Worm (Caenorhabditis elegans) whole organism, early embryonic: Measurements from ENCODE around the gene spp-10.

Experiments used
- B0310.2 ChIP-seq: sonication (generic microtip); optimal IDR thresholded peaks from 2 replicates; lab custom pipeline; 2016; ENCODE audit warnings: mild to moderate bottlenecking, missing genetic modification characterization, missing compliant biosample characterization
- F13C5.2 ChIP-seq: sonication (generic microtip); optimal IDR thresholded peaks from 2 replicates; lab custom pipeline; 2017; ENCODE audit warnings: mild to moderate bottlenecking, missing genetic modification characterization, inconsistent platforms, missing compliant biosample characterization
- aly-1 ChIP-seq: sonication (generic microtip); optimal IDR thresholded peaks from 2 replicates; lab custom pipeline; 2016; ENCODE audit warnings: missing genetic modification characterization, missing compliant biosample characterization
- ama-1 ChIP-seq: fragments of 150-350 bp; optimal IDR thresholded peaks from 2 replicates; lab custom pipeline; 2014
- ceh-13 ChIP-seq: fragments of 200-800 bp; sonication (Bioruptor generic); optimal IDR thresholded peaks from 2 replicates; lab custom pipeline; 2018; ENCODE audit warnings: mild to moderate bottlenecking, missing genetic modification characterization, missing compliant biosample characterization
- ceh-36 ChIP-seq: sonication (generic microtip); optimal IDR thresholded peaks from 2 replicates; lab custom pipeline; 2016; ENCODE audit warnings: missing genetic modification characterization, inconsistent platforms, missing compliant biosample characterization
- ets-7 ChIP-seq: sonication (generic microtip); optimal IDR thresholded peaks from 2 replicates; lab custom pipeline; 2016; ENCODE audit warnings: missing genotype, missing genetic modification characterization, missing compliant biosample characterization
- flt-1 ChIP-seq: fragments of 200-800 bp; sonication (Bioruptor generic); IDR thresholded peaks from 2 replicates; pipeline ENCODE4 v1.3.6; 2022; ENCODE audit warnings: missing genetic modification characterization, missing compliant biosample characterization
- hmbx-1 ChIP-seq: sonication (generic microtip); optimal IDR thresholded peaks from 2 replicates; lab custom pipeline; 2016; ENCODE audit warnings: mild to moderate bottlenecking, missing genetic modification characterization, missing compliant biosample characterization
- hmg-4 ChIP-seq: fragments of 200-800 bp; sonication (Bioruptor generic); optimal IDR thresholded peaks from 2 replicates; lab custom pipeline; 2018; ENCODE audit warnings: mild to moderate bottlenecking, missing genetic modification characterization, missing compliant biosample characterization
- hnd-1 ChIP-seq: sonication (generic microtip); optimal IDR thresholded peaks from 2 replicates; lab custom pipeline; 2016; ENCODE audit warnings: missing genetic modification characterization, missing compliant biosample characterization
- pes-1 ChIP-seq: fragments of 200-800 bp; sonication (Bioruptor generic); IDR thresholded peaks from 2 replicates; pipeline ENCODE4 v1.3.6; 2022; ENCODE audit warnings: missing genetic modification reagents, missing genetic modification characterization, missing compliant biosample characterization
- scrt-1 ChIP-seq: fragments of 200-800 bp; sonication (Bioruptor generic); IDR thresholded peaks from 2 replicates; pipeline ENCODE4 v1.3.6; 2022; ENCODE audit warnings: missing genetic modification characterization, missing compliant biosample characterization
- sea-1 ChIP-seq: fragments of 200-800 bp; sonication (Bioruptor generic); conservative IDR thresholded peaks from 2 replicates; pipeline ENCODE4 v1.3.6; 2022; ENCODE audit warnings: missing genetic modification characterization, missing compliant biosample characterization
- tbx-11 ChIP-seq: fragments of 200-800 bp; sonication (Bioruptor generic); IDR thresholded peaks from 2 replicates; pipeline ENCODE4 v1.3.6; 2022; ENCODE audit warnings: missing genetic modification characterization, missing compliant biosample characterization
- tbx-37 ChIP-seq: fragments of 200-800 bp; sonication (Bioruptor generic); conservative IDR thresholded peaks from 2 replicates; pipeline ENCODE4 v1.3.6; 2022; ENCODE audit warnings: missing genetic modification reagents, missing genetic modification characterization, missing compliant biosample characterization
- tra-4 ChIP-seq: sonication (generic microtip); optimal IDR thresholded peaks from 2 replicates; lab custom pipeline; 2017; ENCODE audit warnings: missing genetic modification characterization, missing compliant biosample characterization

spp-10 gene

ce11 chrIV:8523981-8524380, 47.0 kb downstream of the spp-10 start:
- no peak for TF ChIP-seq pes-1
- no peak for TF ChIP-seq ama-1 (lab: Kevin White, UChicago)
- TF ChIP-seq ets-7, result no peak

- TF ChIP-seq tbx-37 (no peak), ets-7 (no peak), flt-1 (GFP tag; lab: Robert Waterston, UW) (no peak), hmbx-1 (tag; lab: Kevin White, UChicago) (no peak), tra-4 (tag; lab: Kevin White, UChicago) (no peak), aly-1 (tag; lab: Kevin White, UChicago) (no peak), ama-1 (lab: Kevin White, UChicago) (no peak), hmg-4 (GFP tag; lab: Kevin White, UChicago) (no peak), scrt-1 (GFP tag; lab: Robert Waterston, UW) (no peak), F13C5.2 (tag; lab: Kevin White, UChicago) (no peak), sea-1 (GFP tag; lab: Robert Waterston, UW) (no peak), B0310.2 (tag; lab: Kevin White, UChicago) (no peak), tbx-11 (GFP tag; lab: Robert Waterston, UW) (no peak), pes-1 (no peak), ceh-13 (no peak)
Observed at ce11 chrIV:8526050-8526449, 49.1 kb downstream of the spp-10 start.

ce11 chrIV:8526579-8526978, 49.6 kb downstream of the spp-10 start:
- no peak for TF ChIP-seq ama-1 (lab: Kevin White, UChicago)
- no peak for TF ChIP-seq hmbx-1 (tag; lab: Kevin White, UChicago)
- TF ChIP-seq ceh-36 (tag; lab: Kevin White, UChicago), result no peak
- no peak for TF ChIP-seq hnd-1 (tag; lab: Kevin White, UChicago)

ce11 chrIV:8527598-8528012, 50.6 kb downstream of the spp-10 start:
- no peak for TF ChIP-seq tbx-11 (GFP tag; lab: Robert Waterston, UW)
- TF ChIP-seq sea-1 (GFP tag; lab: Robert Waterston, UW), result no peak
- no peak for TF ChIP-seq flt-1 (GFP tag; lab: Robert Waterston, UW)
- TF ChIP-seq ama-1 (lab: Kevin White, UChicago), result no peak
- TF ChIP-seq ceh-13, result no peak
- TF ChIP-seq ets-7, result no peak
- no peak for TF ChIP-seq ceh-36 (tag; lab: Kevin White, UChicago)
- no peak for TF ChIP-seq tbx-37
- no peak for TF ChIP-seq hmbx-1 (tag; lab: Kevin White, UChicago)
- no peak for TF ChIP-seq hnd-1 (tag; lab: Kevin White, UChicago)
- no peak for TF ChIP-seq scrt-1 (GFP tag; lab: Robert Waterston, UW)
- no peak for TF ChIP-seq pes-1
- no peak for TF ChIP-seq aly-1 (tag; lab: Kevin White, UChicago)
- no peak for TF ChIP-seq F13C5.2 (tag; lab: Kevin White, UChicago)
- no peak for TF ChIP-seq tra-4 (tag; lab: Kevin White, UChicago)
- TF ChIP-seq B0310.2 (tag; lab: Kevin White, UChicago), result no peak
- TF ChIP-seq hmg-4 (GFP tag; lab: Kevin White, UChicago), result no peak

ce11 chrIV:8528345-8528744, 51.4 kb downstream of the spp-10 start:
- TF ChIP-seq ceh-36 (tag; lab: Kevin White, UChicago) (no peak), tra-4 (tag; lab: Kevin White, UChicago) (no peak), flt-1 (GFP tag; lab: Robert Waterston, UW) (no peak), scrt-1 (GFP tag; lab: Robert Waterston, UW) (no peak), tbx-37 (no peak), aly-1 (tag; lab: Kevin White, UChicago) (no peak), pes-1 (no peak), B0310.2 (tag; lab: Kevin White, UChicago) (no peak), ama-1 (lab: Kevin White, UChicago) (no peak), hnd-1 (tag; lab: Kevin White, UChicago) (no peak), F13C5.2 (tag; lab: Kevin White, UChicago) (no peak), hmbx-1 (tag; lab: Kevin White, UChicago) (no peak), sea-1 (GFP tag; lab: Robert Waterston, UW) (no peak), ets-7 (no peak), tbx-11 (GFP tag; lab: Robert Waterston, UW) (no peak), hmg-4 (GFP tag; lab: Kevin White, UChicago) (no peak), ceh-13 (no peak)

- no peak for TF ChIP-seq hnd-1 (tag; lab: Kevin White, UChicago)
- TF ChIP-seq tbx-11 (GFP tag; lab: Robert Waterston, UW), result no peak
Observed at ce11 chrIV:8529039-8529438, 52.1 kb downstream of the spp-10 start.
